Worm (Caenorhabditis elegans) whole organism, L4/young adult: ENCODE results near the gene cua-1.

Experiments
- W03F9.2 ChIP-seq: fragments of 150-350 bp; optimal IDR thresholded peaks from 2 replicates; lab custom pipeline; 2014; ENCODE audit warnings: missing biosample characterization, missing genetic modification characterization
- him-1 ChIP-seq: sonication (generic microtip); optimal IDR thresholded peaks from 2 replicates; lab custom pipeline; 2016; ENCODE audit warnings: missing genotype, missing genetic modification reagents, missing genetic modification characterization, missing compliant biosample characterization

- TF ChIP-seq him-1 (tag; lab: Kevin White, UChicago) (no peak), W03F9.2 (no peak)
Observed at ce11 chrIII:13462138-13462634, 7.1 kb upstream of the cua-1 start, which contains the start of the genes abcf-2 and T27E9.2.
